Fruit fly (Drosophila melanogaster): ENCODE results near the gene CG14408.

Gene CG14408

DNA sequence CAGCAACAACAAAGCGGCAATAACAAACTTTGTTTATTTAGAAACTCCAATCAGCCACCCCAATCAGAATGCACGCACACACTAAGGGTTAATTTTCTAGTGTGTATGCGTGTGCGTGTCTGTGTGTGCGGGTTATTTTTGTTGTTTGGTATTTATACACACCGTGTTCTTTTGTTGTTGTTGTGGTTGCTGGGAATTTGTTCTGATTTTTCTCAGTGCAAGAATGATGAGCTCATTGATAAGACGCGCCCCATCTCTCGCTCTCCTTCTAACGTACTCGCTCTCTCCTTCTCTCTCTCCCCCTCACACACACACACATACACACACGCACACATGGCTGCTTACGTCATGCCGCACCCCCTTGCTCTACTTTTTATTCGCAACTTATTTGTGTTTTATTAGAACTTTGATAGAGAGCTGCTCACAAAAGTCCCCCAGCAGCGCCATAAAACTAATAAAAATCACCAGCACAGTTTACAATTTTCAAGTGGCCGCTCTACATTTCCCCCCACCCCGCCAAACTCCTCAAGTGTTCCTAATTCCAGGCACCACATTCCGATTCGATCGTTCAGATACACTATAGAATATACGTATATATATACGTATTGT is 8.0 kb upstream of the CG14408 start (continued):
- TF ChIP-seq CG10274 (GFP tag; optimal IDR thresholded peaks at IDR 0.05): no peak
- TF ChIP-seq chm (GFP tag; IDR thresholded peaks at IDR 0.05): peak; percentile 63; the same call in 1 of the 2 replicates
- TF ChIP-seq CG6254 (GFP tag; optimal IDR thresholded peaks at IDR 0.05): no peak
- peak; percentile 33 for TF ChIP-seq CG12155 (GFP tag; optimal IDR thresholded peaks at IDR 0.05)
- no peak for TF ChIP-seq dati (GFP tag; IDR thresholded peaks at IDR 0.05)
- TF ChIP-seq danr (GFP tag; IDR thresholded peaks at IDR 0.05): no peak
- peak; percentile 83 to 94 for TF ChIP-seq insv (GFP tag; optimal IDR thresholded peaks at IDR 0.05)
- no peak for TF ChIP-seq E2f2 (GFP tag; IDR thresholded peaks at IDR 0.05)
- no peak for TF ChIP-seq Dad (GFP tag; optimal IDR thresholded peaks at IDR 0.05)
- no peak for TF ChIP-seq Hr78 (GFP tag; optimal IDR thresholded peaks at IDR 0.05)
- peak; percentile 32 for TF ChIP-seq CG9609 (GFP tag; optimal IDR thresholded peaks at IDR 0.05)
- no peak for TF ChIP-seq bab2 (GFP tag; optimal IDR thresholded peaks at IDR 0.05)
- TF ChIP-seq CG8478 (optimal IDR thresholded peaks at IDR 0.05): no peak
- no peak for TF ChIP-seq repo (GFP tag; optimal IDR thresholded peaks at IDR 0.05)
- TF ChIP-seq CG6765 (GFP tag; optimal IDR thresholded peaks at IDR 0.05): peak; percentile 39
- TF ChIP-seq dan (GFP tag; IDR thresholded peaks at IDR 0.05): no peak
- TF ChIP-seq MBD-R2 (GFP tag; IDR thresholded peaks at IDR 0.05): no peak
- 0 out of 2 replicates have a peak, but pooled peaks have one; percentile 10 for TF ChIP-seq CG9215 (GFP tag; IDR thresholded peaks at IDR 0.05)
- no peak for TF ChIP-seq Hey (tag; optimal IDR thresholded peaks at IDR 0.05)
- peak; percentile 70 for TF ChIP-seq dysf (GFP tag; IDR thresholded peaks at IDR 0.05)
- peak; percentile 26; the same call in 1 of the 2 replicates for TF ChIP-seq ara (GFP tag; IDR thresholded peaks at IDR 0.05)
- no peak for TF ChIP-seq sima (GFP tag; optimal IDR thresholded peaks at IDR 0.05)

DNA sequence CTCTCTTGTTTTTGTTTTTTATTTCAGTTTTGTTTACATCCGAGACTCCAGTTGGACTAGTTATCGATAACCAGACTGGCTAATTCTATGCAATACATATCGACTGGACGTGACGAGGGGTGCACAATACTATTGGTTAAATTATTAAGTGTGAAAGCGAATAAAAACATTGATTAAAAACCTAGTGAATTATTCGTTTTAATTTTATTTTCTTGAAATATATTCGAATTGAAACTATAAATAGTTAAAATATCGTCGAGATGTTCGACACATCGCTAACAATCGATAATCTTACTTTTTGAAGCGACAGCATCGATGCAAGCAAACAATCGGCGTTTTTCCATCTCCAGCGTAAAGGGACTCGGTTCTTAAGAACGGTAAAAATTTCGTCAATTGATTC is 7.2 kb upstream of the CG14408 start, which contains the start of the genes CG32590 and Flo2:
Gene CG32590, minus strand, starts transcription at position 60 of the 400 bp plus-strand sequence.
Gene Flo2, plus strand, starts transcription at position 330 of the 400 bp plus-strand sequence.
- TF ChIP-seq knrl (GFP tag; IDR thresholded peaks at IDR 0.05; ENCODE audit: partially characterized antibody): peak; percentile 96
- TF ChIP-seq ro (GFP tag; IDR thresholded peaks at IDR 0.05): peak; percentile 42; the same call in 1 of the 2 replicates
- peak; percentile 9 for TF ChIP-seq crc (GFP tag; optimal IDR thresholded peaks at IDR 0.05)
- peak; percentile 53 for TF ChIP-seq Dek (tag; optimal IDR thresholded peaks at IDR 0.05)
- TF ChIP-seq CG6791 (GFP tag; IDR thresholded peaks at IDR 0.05; ENCODE audit: partially characterized antibody): peak; percentile 94
- peak in 1 of 2 experiments; percentile 76 for TF ChIP-seq bsh (GFP tag; optimal IDR thresholded peaks at IDR 0.05)
- no peak for TF ChIP-seq CG1832 (GFP tag; optimal IDR thresholded peaks at IDR 0.05)
- TF ChIP-seq chinmo (GFP tag; IDR thresholded peaks at IDR 0.05; ENCODE audit: partially characterized antibody): peak; percentile 96
- TF ChIP-seq HLH4C (GFP tag; IDR thresholded peaks at IDR 0.05; ENCODE audit: partially characterized antibody): peak; percentile 99
- peak; percentile 25 for TF ChIP-seq twi (tag; optimal IDR thresholded peaks at IDR 0.05)
- TF ChIP-seq Ssrp (tag; optimal IDR thresholded peaks at IDR 0.05): peak; percentile 66
- TF ChIP-seq gt (GFP tag; IDR thresholded peaks at IDR 0.05): peak; percentile 66
- TF ChIP-seq CG4854 (GFP tag; optimal IDR thresholded peaks at IDR 0.05): peak; percentile 71
- TF ChIP-seq BEAF-32 (GFP tag; optimal IDR thresholded peaks at IDR 0.05): peak; percentile 95
- TF ChIP-seq CG9609 (GFP tag; optimal IDR thresholded peaks at IDR 0.05): peak; percentile 64
- TF ChIP-seq CG17359 (tag; optimal IDR thresholded peaks at IDR 0.05): peak; percentile 70
- peak; percentile 72 for TF ChIP-seq CG14667 (GFP tag; IDR thresholded peaks at IDR 0.05)
- peak; percentile 70 for TF ChIP-seq CG31224 (GFP tag; IDR thresholded peaks at IDR 0.05)
- TF ChIP-seq CG12744 (GFP tag; optimal IDR thresholded peaks at IDR 0.05): no peak
- no peak for TF ChIP-seq nom (GFP tag; optimal IDR thresholded peaks at IDR 0.05)
- peak; percentile 17 for TF ChIP-seq CG3281 (GFP tag; optimal IDR thresholded peaks at IDR 0.05)
- peak in 1 of 2 experiments; percentile 27 for TF ChIP-seq Eip74EF (GFP tag; optimal IDR thresholded peaks at IDR 0.05)
- TF ChIP-seq Dfd (GFP tag; optimal IDR thresholded peaks at IDR 0.05): no peak
- TF ChIP-seq jigr1 (GFP tag; IDR thresholded peaks at IDR 0.05): peak; percentile 18; the same call in 1 of the 3 replicates
- peak; percentile 64 for TF ChIP-seq CG18011 (GFP tag; optimal IDR thresholded peaks at IDR 0.05)
- TF ChIP-seq z (GFP tag; IDR thresholded peaks at IDR 0.05): no peak
- TF ChIP-seq shn (GFP tag; optimal IDR thresholded peaks at IDR 0.05): peak; percentile 51
- TF ChIP-seq CG13287 (GFP tag; IDR thresholded peaks at IDR 0.05; ENCODE audit: partially characterized antibody): peak; percentile 98
- TF ChIP-seq run (tag; optimal IDR thresholded peaks at IDR 0.05): no peak

All from whole organism, embryonic.